Worm (Caenorhabditis elegans): ENCODE measurements around the gene ZK1307.9.
A peak's percentile ranks its signal among the peaks of the same experiment; 100 is the strongest.

Gene ZK1307.9

DNA sequence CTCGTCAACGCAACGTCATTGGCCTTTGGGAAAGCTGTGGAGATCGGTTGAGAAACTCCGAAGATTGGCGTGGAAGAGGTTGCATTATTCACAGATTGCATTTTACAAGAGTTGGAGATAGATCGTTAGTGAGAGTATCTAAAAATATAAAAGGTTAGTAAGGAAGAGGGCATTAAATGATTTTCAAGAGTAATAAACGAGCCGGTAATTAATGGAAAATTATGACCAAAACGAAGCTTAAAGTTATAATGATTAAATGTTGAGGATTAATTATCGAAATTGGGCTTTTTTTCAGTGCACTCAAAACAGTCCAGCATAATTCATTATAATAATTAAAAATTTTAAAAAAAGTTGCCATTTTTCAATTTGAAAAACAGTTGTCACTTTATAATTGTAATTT, 40.0 kb upstream of the ZK1307.9 start, which contains the start of gene pap-2:
Gene pap-2 (minus strand): TSS at position 101 of the 400 bp plus-strand sequence.
- TF ChIP-seq mml-1 (tag; optimal IDR thresholded peaks at IDR 0.05) (no peak), pqm-1 (tag; optimal IDR thresholded peaks at IDR 0.05) (no peak), zag-1 (tag; optimal IDR thresholded peaks at IDR 0.05) (no peak), ZK546.5 (tag; optimal IDR thresholded peaks at IDR 0.05) (no peak), sea-2 (GFP tag; optimal IDR thresholded peaks at IDR 0.05) (no peak), ztf-11 (tag; optimal IDR thresholded peaks at IDR 0.05) (no peak), fos-1 (tag; optimal IDR thresholded peaks at IDR 0.05) (no peak), nhr-237 (tag; optimal IDR thresholded peaks at IDR 0.05) (no peak), tbx-2 (tag; optimal IDR thresholded peaks at IDR 0.05) (no peak), eor-1 (tag; optimal IDR thresholded peaks at IDR 0.05) (no peak), ceh-9 (tag; optimal IDR thresholded peaks at IDR 0.05) (no peak), fkh-2 (tag; optimal IDR thresholded peaks at IDR 0.05) (no peak), ama-1 (optimal IDR thresholded peaks at IDR 0.05) (no peak), ceh-82 (tag; optimal IDR thresholded peaks at IDR 0.05) (no peak)

DNA sequence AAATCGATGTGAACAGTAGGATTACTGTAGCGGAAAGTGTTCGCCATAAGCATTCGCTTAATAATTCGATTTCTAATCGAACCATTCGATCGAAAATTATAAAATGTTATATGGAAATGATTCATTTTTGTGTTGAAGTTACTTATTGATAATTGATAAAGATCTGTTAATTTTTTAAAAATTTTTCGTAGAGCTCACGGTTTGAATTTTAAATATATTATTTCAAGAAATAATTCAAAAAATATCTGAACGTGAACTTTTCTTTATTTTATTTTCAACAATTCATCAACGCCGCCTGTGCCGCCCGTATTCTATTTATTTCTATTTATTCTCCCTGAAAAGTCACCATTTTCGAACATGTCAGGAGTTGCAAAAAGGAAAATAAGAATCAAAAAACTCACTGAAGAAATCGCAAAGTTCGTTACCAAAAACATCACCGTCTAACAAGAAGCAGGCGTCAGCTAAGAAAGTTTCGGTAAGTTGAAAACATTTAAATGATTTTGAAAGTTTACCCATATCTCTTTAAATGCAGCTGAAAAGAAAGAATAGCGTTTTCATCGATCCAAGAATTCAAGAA, 37.9 kb upstream of the ZK1307.9 start, which contains the start of the genes T15H9.5 and T15H9.4:
Gene T15H9.5 (minus strand): TSS at position 101 of the 577 bp plus-strand sequence.
Gene T15H9.4 (plus strand): TSS at position 527 of the 577 bp plus-strand sequence.
- TF ChIP-seq daf-12 (tag; optimal IDR thresholded peaks at IDR 0.05): no peak
- no peak for TF ChIP-seq ZK546.5 (tag; optimal IDR thresholded peaks at IDR 0.05)
- no peak for TF ChIP-seq nhr-11 (tag; optimal IDR thresholded peaks at IDR 0.05)
- no peak for TF ChIP-seq egl-5 (tag; optimal IDR thresholded peaks at IDR 0.05)
- TF ChIP-seq R02D3.7 (tag; optimal IDR thresholded peaks at IDR 0.05): no peak
- no peak for TF ChIP-seq lsy-12 (tag; optimal IDR thresholded peaks at IDR 0.05)
- no peak for TF ChIP-seq ama-1 (optimal IDR thresholded peaks at IDR 0.05)
- TF ChIP-seq ceh-16 (tag; optimal IDR thresholded peaks at IDR 0.05): no peak
- TF ChIP-seq ceh-82 (tag; optimal IDR thresholded peaks at IDR 0.05): no peak
- no peak for TF ChIP-seq tbx-2 (tag; optimal IDR thresholded peaks at IDR 0.05)
- no peak for TF ChIP-seq unc-39 (tag; optimal IDR thresholded peaks at IDR 0.05)
- no peak for TF ChIP-seq unc-62 (GFP tag; optimal IDR thresholded peaks at IDR 0.05)
- TF ChIP-seq nhr-76 (tag; optimal IDR thresholded peaks at IDR 0.05): no peak
- TF ChIP-seq aly-2 (tag; optimal IDR thresholded peaks at IDR 0.05): no peak
- TF ChIP-seq hmg-11 (tag; optimal IDR thresholded peaks at IDR 0.05): no peak
- no peak for TF ChIP-seq pqm-1 (tag; optimal IDR thresholded peaks at IDR 0.05)
- no peak for TF ChIP-seq nhr-237 (tag; optimal IDR thresholded peaks at IDR 0.05)
- no peak for TF ChIP-seq zag-1 (tag; optimal IDR thresholded peaks at IDR 0.05)
- TF ChIP-seq nhr-67 (tag; optimal IDR thresholded peaks at IDR 0.05): no peak
- no peak for TF ChIP-seq fkh-2 (tag; optimal IDR thresholded peaks at IDR 0.05)

DNA sequence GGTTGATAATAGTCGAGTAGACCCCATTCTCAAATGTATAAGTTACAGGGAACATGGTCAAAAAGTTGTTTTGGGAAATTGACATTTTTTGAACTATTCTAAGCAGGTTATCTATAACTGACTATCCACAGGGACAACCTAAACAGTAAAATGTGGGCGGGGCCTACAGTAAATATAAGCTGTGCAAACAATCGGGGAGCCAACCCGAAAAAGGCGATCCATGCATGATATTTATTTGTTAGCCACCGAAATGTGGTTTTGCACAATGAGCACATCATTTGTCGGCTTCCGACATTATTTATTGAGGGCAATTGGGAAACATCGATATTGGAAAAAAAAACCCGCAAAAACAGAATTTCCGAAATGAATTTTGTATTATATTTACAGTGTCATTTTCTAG, 34.6 kb upstream of the ZK1307.9 start, which contains the start of gene hlh-6:
Gene hlh-6 (minus strand): TSS at position 101 of the 400 bp plus-strand sequence.
- no peak for TF ChIP-seq nhr-77 (tag; optimal IDR thresholded peaks at IDR 0.05)
- TF ChIP-seq elt-1 (tag; optimal IDR thresholded peaks at IDR 0.05): no peak

DNA sequence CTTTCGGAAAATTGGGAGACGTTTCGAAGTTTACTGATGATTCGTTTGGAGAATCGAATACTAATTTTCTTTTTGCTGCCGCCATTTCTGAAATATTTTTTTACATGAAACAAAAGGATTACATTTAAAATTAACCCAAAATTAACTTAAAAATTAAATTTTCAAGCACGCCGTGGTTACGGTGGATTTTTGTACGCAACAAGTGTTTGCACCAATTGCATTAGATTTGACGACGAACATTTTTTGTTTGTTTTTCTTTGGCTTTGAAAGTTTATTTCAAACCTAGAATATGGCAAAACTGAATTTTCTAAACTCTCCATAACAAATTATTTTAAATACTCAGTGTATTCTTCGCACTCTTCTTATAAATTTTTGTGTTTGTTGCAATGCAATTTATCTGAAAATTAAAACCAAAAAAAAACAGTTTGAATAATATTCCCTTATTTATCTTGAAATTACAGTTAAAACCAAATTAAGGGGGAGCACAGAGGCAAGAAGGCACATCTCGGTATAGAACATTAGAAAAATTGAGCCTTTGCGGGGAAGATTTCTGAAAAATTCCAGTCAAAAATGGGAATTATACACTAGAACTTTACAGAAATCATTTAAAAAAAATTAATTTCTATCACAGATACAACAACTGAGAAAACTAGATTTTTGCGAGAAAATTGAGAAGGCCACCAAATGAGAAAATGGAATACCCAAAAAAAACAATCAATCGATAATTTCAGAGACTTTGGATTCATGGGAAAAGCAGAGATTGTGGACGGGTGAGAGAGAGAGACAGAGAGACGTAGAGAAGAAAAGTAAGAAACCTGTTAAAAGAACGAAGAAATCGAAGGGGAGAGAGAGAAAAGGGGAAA, 32.0 kb upstream of the ZK1307.9 start, which contains the start of gene hal-3:
Gene hal-3 (minus strand): TSS at position 87 of the 863 bp plus-strand sequence.
- TF ChIP-seq ceh-28 (tag; optimal IDR thresholded peaks at IDR 0.05) (peak; percentile 74), ZK546.5 (tag; optimal IDR thresholded peaks at IDR 0.05) (no peak), jun-1 (tag; optimal IDR thresholded peaks at IDR 0.05) (peak; percentile 35), lin-39 (tag; optimal IDR thresholded peaks at IDR 0.05) (no peak), daf-12 (tag; optimal IDR thresholded peaks at IDR 0.05) (peak; percentile 14), sea-2 (GFP tag; optimal IDR thresholded peaks at IDR 0.05) (no peak), elt-2 (tag; optimal IDR thresholded peaks at IDR 0.05) (no peak), ama-1 (optimal IDR thresholded peaks at IDR 0.05) (peak; percentile 41), nhr-12 (tag; optimal IDR thresholded peaks at IDR 0.05) (no peak), pha-4 (tag; optimal IDR thresholded peaks at IDR 0.05) (no peak), aly-2 (tag; optimal IDR thresholded peaks at IDR 0.05) (no peak), ztf-11 (tag; optimal IDR thresholded peaks at IDR 0.05) (no peak), zag-1 (tag; optimal IDR thresholded peaks at IDR 0.05) (no peak), nhr-237 (tag; optimal IDR thresholded peaks at IDR 0.05) (no peak), nhr-23 (tag; optimal IDR thresholded peaks at IDR 0.05) (no peak), eor-1 (tag; optimal IDR thresholded peaks at IDR 0.05) (no peak), lsy-12 (tag; optimal IDR thresholded peaks at IDR 0.05) (no peak), mml-1 (tag; optimal IDR thresholded peaks at IDR 0.05) (no peak), ztf-4 (tag; optimal IDR thresholded peaks at IDR 0.05) (no peak), nfya-1 (tag; optimal IDR thresholded peaks at IDR 0.05; ENCODE audit: insufficient read depth) (peak; percentile 34), ceh-82 (tag; optimal IDR thresholded peaks at IDR 0.05) (no peak)
